Worm (Caenorhabditis elegans): ENCODE results near the gene Y4C6B.7.

- TF ChIP-seq ref-1 (GFP tag; conservative IDR thresholded peaks at IDR 0.05), result no peak
- TF ChIP-seq ztf-29 (GFP tag; IDR thresholded peaks at IDR 0.05), result no peak
- TF ChIP-seq flt-1 (GFP tag; IDR thresholded peaks at IDR 0.05), result no peak
- no peak for TF ChIP-seq tab-1 (GFP tag; IDR thresholded peaks at IDR 0.05)
- TF ChIP-seq T22C8.4 (GFP tag; IDR thresholded peaks at IDR 0.05), result no peak
- TF ChIP-seq med-1 (GFP tag; optimal IDR thresholded peaks at IDR 0.05; ENCODE audit: insufficient read depth), result no peak
Measured at ce11 chrIV:5393566-5393965, 40.3 kb upstream of the Y4C6B.7 start.

Measured in whole organism, midembryonic.